Worm (Caenorhabditis elegans): ENCODE measurements around the gene F10E7.9.

- no peak for TF ChIP-seq elt-1 (tag; optimal IDR thresholded peaks at IDR 0.05; ENCODE audit: borderline replicate concordance, insufficient read depth)
- TF ChIP-seq unc-62 (GFP tag; optimal IDR thresholded peaks at IDR 0.05) = no peak
- no peak for TF ChIP-seq mls-2 (tag; optimal IDR thresholded peaks at IDR 0.05)
- TF ChIP-seq nhr-76 (tag; optimal IDR thresholded peaks at IDR 0.05) = no peak
- no peak for TF ChIP-seq elt-3 (tag; optimal IDR thresholded peaks at IDR 0.05)
- TF ChIP-seq mep-1 (tag; optimal IDR thresholded peaks at IDR 0.05) = peak; percentile 63
- no peak for TF ChIP-seq ztf-11 (tag; optimal IDR thresholded peaks at IDR 0.05)
- no peak for TF ChIP-seq lin-32 (GFP tag; optimal IDR thresholded peaks at IDR 0.05)
- peak; percentile 76 for TF ChIP-seq nhr-237 (tag; optimal IDR thresholded peaks at IDR 0.05)
- TF ChIP-seq lsy-2 (tag; optimal IDR thresholded peaks at IDR 0.05) = peak; percentile 80
- no peak for TF ChIP-seq bed-3 (GFP tag; optimal IDR thresholded peaks at IDR 0.05)
- no peak for TF ChIP-seq ham-2 (GFP tag; optimal IDR thresholded peaks at IDR 0.05)
- TF ChIP-seq nhr-28 (tag; optimal IDR thresholded peaks at IDR 0.05) = no peak
- peak; percentile 68 for TF ChIP-seq sptf-1 (tag; optimal IDR thresholded peaks at IDR 0.05)
Measured at ce11 chrII:7072590-7073536, 37.0 kb downstream of the F10E7.9 start.

Measured in whole organism, mixed stage, embryonic.